Worm (Caenorhabditis elegans): ENCODE data around the gene cisd-1.

cisd-1 gene

DNA sequence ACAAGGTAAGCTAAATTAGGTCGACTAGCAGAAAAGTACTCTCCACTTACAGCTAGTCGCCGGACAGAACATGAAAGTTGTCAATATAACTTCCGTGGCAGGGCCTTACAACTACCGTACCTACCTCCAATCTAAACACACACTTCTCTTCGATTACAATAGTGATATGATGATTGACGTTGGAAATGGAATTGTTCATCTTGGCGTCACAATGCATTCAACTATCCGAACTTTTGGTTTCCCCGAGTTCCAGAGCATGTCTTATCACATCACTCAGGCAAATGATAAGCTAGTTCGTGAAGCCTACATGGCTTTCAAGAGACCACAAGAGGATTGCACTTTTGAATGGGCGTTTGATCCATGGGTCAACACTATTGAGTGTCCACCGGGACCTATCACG lies 42.1 kb downstream of the cisd-1 start:
- TF ChIP-seq sup-37 (GFP tag; optimal IDR thresholded peaks at IDR 0.05): no peak
- TF ChIP-seq aly-2 (tag; optimal IDR thresholded peaks at IDR 0.05): no peak
- TF ChIP-seq irx-1 (tag; optimal IDR thresholded peaks at IDR 0.05): no peak
- TF ChIP-seq ceh-8 (GFP tag; optimal IDR thresholded peaks at IDR 0.05): no peak
- TF ChIP-seq pqm-1 (tag; optimal IDR thresholded peaks at IDR 0.05): no peak
- TF ChIP-seq isw-1 (GFP tag; IDR thresholded peaks at IDR 0.05): no peak
- no peak for TF ChIP-seq mef-2 (tag; optimal IDR thresholded peaks at IDR 0.05)
- no peak for TF ChIP-seq tlp-1 (tag; optimal IDR thresholded peaks at IDR 0.05)
- TF ChIP-seq ceh-88 (GFP tag; IDR thresholded peaks at IDR 0.05): no peak
- TF ChIP-seq ces-1 (GFP tag; optimal IDR thresholded peaks at IDR 0.05): no peak
- no peak for TF ChIP-seq skn-1 (tag; optimal IDR thresholded peaks at IDR 0.05)
- TF ChIP-seq unc-30 (tag; optimal IDR thresholded peaks at IDR 0.05): no peak

DNA sequence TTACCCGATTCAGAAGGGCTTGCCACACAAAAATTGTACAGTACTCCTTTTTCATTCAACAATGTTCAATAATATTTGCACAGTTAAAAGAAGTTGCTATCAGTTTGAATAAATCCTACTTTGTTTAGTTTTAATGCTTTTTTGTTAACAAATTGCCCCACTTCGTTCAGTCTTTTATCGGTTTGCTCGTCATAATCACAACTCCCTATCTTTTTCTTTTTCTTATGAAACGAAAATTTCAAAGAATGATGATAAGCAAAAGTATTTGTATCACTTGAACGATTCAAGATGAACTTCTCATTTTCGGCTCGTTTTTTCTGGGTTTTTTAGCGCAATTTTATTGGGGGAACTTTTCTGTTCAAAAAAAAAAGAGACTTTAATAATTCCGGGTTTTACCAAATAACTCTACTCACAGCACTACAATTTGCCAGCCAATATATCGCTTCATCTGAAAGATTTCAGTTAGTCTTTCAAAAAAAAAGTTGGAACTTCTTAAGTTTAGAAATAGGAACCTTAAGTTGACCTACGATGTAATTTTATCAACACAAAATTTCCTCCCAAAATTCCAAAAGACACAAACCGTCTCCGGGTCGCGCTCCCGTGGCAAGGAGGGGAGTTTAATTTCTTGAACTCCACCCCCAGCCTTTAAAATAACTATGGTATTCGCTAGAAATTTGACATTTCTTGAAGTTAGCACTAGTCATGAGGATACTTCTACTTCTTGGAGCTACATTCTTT lies 44.7 kb downstream of the cisd-1 start, which contains the start of gene C05D12.3:
Gene C05D12.3 (plus strand): TSS at position 688 of the 738 bp plus-strand sequence.
- TF ChIP-seq elt-2 (tag; optimal IDR thresholded peaks at IDR 0.05) (peak; percentile 22), efl-1 (optimal IDR thresholded peaks at IDR 0.05) (no peak), efl-1 (GFP tag; optimal IDR thresholded peaks at IDR 0.05 in 1 of 2) (peak in 1 of 2 experiments; percentile 49), lsy-2 (tag; optimal IDR thresholded peaks at IDR 0.05) (no peak)

DNA sequence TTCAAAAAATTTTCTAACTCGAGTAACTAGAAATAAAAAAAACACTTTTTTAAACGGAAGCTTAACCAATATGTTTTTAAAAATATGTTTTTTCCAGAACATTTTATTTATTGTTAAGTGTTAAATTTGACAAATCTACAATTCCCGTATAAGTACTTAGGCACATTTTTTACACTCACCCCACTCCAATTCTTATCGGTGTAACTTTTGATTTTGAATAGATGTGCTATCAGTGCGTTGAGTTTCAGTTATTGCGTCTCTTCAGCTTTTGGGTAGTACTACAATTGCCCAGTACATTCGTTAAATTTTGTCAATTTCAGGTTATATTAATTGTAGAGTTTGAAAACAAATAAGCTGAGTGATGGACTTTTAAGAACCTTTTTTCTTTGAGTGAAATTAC lies 45.4 kb downstream of the cisd-1 start:
- no peak for TF ChIP-seq ces-1 (GFP tag; optimal IDR thresholded peaks at IDR 0.05)
- TF ChIP-seq elt-2 (tag; optimal IDR thresholded peaks at IDR 0.05): peak; percentile 8
- no peak for TF ChIP-seq lin-35 (GFP tag; optimal IDR thresholded peaks at IDR 0.05)
